Fruit fly (Drosophila melanogaster) S2 (cell line): ENCODE data around the gene CG9106.

Experiments
- CG8478 ChIP-seq: fragments of >200 bp; optimal IDR thresholded peaks from 2 replicates; lab custom pipeline; 2018
- CTCF ChIP-seq, 2 experiments: fragments of >200 bp; optimal IDR thresholded peaks; 2 replicates each; lab custom pipeline; 2018

DNA sequence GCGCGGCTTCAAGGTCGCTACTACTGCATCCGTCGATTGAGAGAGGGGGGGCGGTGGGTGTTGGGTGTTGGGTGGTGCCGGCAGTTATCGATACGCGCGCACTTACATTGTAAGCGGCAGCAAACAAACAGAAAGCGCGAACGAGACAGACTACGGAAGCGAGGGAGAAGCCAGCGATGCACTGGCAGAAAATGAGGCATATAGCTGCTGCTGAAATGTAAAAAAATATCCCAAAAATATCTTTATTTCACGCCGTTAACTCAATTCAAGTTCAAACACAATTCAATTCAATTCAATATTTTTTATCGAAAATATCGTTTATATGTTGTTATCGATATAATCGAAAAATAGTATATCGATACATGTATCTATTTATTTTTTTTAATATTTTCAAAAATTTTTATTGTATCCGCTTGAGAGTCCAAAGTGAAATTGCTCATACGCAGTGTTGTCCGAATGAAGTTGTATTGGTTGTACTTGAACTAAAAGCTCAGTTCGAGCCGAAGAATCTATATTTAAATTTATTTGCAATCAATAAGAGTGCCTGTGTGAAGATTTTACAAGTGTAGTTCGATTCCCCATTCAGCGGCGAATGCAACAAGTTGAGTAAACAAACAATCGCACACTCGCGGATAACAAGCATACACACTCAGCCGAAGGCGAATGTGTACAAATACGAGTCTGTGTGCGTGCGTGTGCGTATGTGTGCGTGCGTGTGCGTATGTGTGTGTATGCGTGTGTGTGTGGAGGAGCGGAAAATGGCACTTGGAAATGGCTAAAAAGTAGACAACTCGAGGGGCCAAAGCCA lies 40.1 kb upstream of the CG9106 start:
- TF ChIP-seq CTCF (optimal IDR thresholded peaks at IDR 0.05; lab: Kevin White, UChicago), result no peak
- TF ChIP-seq CG8478, result no peak
